Worm (Caenorhabditis elegans) whole organism, young adult: Measurements from ENCODE around the gene lin-31.
A peak's percentile ranks its signal among the peaks of the same experiment; 100 is the strongest.

Source experiments
- B0035.1 ChIP-seq: sonication (generic microtip); optimal IDR thresholded peaks from 2 replicates; lab custom pipeline; 2016; ENCODE audit warnings: missing genetic modification characterization, mild to moderate bottlenecking, missing compliant biosample characterization, missing genotype, missing genetic modification reagents
- C17E4.6 ChIP-seq: fragments of 200-800 bp; sonication (Bioruptor generic); IDR thresholded peaks from 2 replicates; pipeline ENCODE4 v1.3.6; 2022; ENCODE audit warnings: missing genetic modification reagents, missing genetic modification characterization, missing compliant biosample characterization
- F22D6.2 ChIP-seq: sonication (generic microtip); optimal IDR thresholded peaks from 2 replicates; lab custom pipeline; 2016; ENCODE audit warnings: mild to moderate bottlenecking, missing genetic modification characterization, missing compliant biosample characterization
- F23B12.7 ChIP-seq: sonication (generic microtip); optimal IDR thresholded peaks from 2 replicates; lab custom pipeline; 2017; ENCODE audit warnings: missing genetic modification characterization, mild to moderate bottlenecking, missing compliant biosample characterization, antibody characterized with exemption, moderate library complexity; ENCODE audit not compliant: insufficient read depth
- F33H1.4 ChIP-seq: fragments of 200-800 bp; sonication (Bioruptor generic); IDR thresholded peaks from 2 replicates; pipeline ENCODE4 v1.3.6; 2022; ENCODE audit warnings: missing genetic modification reagents, missing genetic modification characterization, missing compliant biosample characterization
- F37B4.10 ChIP-seq: fragments of 200-800 bp; sonication (Bioruptor generic); IDR thresholded peaks from 2 replicates; pipeline ENCODE4 v1.3.6; 2022; ENCODE audit warnings: missing genetic modification characterization, missing compliant biosample characterization
- F39B2.1 ChIP-seq: fragments of 200-800 bp; sonication (Bioruptor generic); IDR thresholded peaks from 2 replicates; pipeline ENCODE4 v1.3.6; 2022; ENCODE audit warnings: missing genetic modification reagents, missing genetic modification characterization, missing compliant biosample characterization
- K11D2.4 ChIP-seq: fragments of 200-800 bp; sonication (Bioruptor generic); IDR thresholded peaks from 2 replicates; pipeline ENCODE4 v1.3.6; 2022; ENCODE audit warnings: missing genetic modification reagents, missing genetic modification characterization, missing compliant biosample characterization
- Y53G8AR.9 ChIP-seq: fragments of 200-800 bp; sonication (Bioruptor generic); conservative IDR thresholded peaks from 2 replicates; pipeline ENCODE4 v1.3.6; 2022; ENCODE audit warnings: missing genetic modification reagents, missing genetic modification characterization, missing compliant biosample characterization
- ZK185.1 ChIP-seq: sonication (generic microtip); optimal IDR thresholded peaks from 2 replicates; lab custom pipeline; 2016; ENCODE audit warnings: mild to moderate bottlenecking, missing genetic modification characterization, missing compliant biosample characterization; ENCODE audit not compliant: poor library complexity, severe bottlenecking
- ama-1 ChIP-seq, 3 experiments: fragments of 150-350 bp in 1 of 3; sonication (generic microtip) in 2 of 3; optimal IDR thresholded peaks; 2 replicates each; lab custom pipeline; 2014 to 2018; ENCODE audit warnings: missing biosample characterization in 2 of 3, missing genetic modification characterization in 2 of 3, missing genetic modification reagents in 2 of 3
- attf-6 ChIP-seq: fragments of 200-800 bp; sonication (Bioruptor generic); IDR thresholded peaks from 2 replicates; pipeline ENCODE4 v1.3.6; 2022; ENCODE audit warnings: missing genetic modification reagents, missing genetic modification characterization, missing compliant biosample characterization
- bed-2 ChIP-seq: fragments of 200-800 bp; sonication (Bioruptor generic); IDR thresholded peaks from 2 replicates; pipeline ENCODE4 v1.3.6; 2022; ENCODE audit warnings: missing genetic modification reagents, missing genetic modification characterization, missing compliant biosample characterization
- cebp-1 ChIP-seq, 2 experiments: fragments of 200-800 bp in 1 of 2; sonication (Bioruptor generic) in 1 of 2; sonication (generic microtip) in 1 of 2; IDR thresholded peaks in 1 of 2; optimal IDR thresholded peaks in 1 of 2; 2 replicates each; pipeline versions ENCODE4 v1.3.6 to Lab custom; 2017 to 2022; ENCODE audit warnings: missing compliant biosample characterization in 2 of 2, missing genetic modification characterization in 2 of 2, mild to moderate bottlenecking in 1 of 2, missing genetic modification reagents in 1 of 2, moderate library complexity in 1 of 2
- ceh-40 ChIP-seq: fragments of 200-800 bp; sonication (Bioruptor generic); IDR thresholded peaks from 2 replicates; pipeline ENCODE4 v1.3.6; 2022; ENCODE audit warnings: missing genetic modification characterization, missing compliant biosample characterization
- die-1 ChIP-seq: sonication (generic microtip); optimal IDR thresholded peaks from 2 replicates; lab custom pipeline; 2016; ENCODE audit warnings: missing genotype, mild to moderate bottlenecking, missing genetic modification characterization, missing compliant biosample characterization
- dpl-1 ChIP-seq: fragments of 150-350 bp; optimal IDR thresholded peaks from 2 replicates; lab custom pipeline; 2014; ENCODE audit warnings: missing biosample characterization, missing genetic modification reagents, missing genetic modification characterization
- egl-18 ChIP-seq: fragments of 200-800 bp; sonication (Bioruptor generic); IDR thresholded peaks from 2 replicates; pipeline ENCODE4 v1.3.6; 2022; ENCODE audit warnings: missing genetic modification reagents, missing genetic modification characterization, missing compliant biosample characterization
- ekl-4 ChIP-seq: fragments of 200-800 bp; sonication (Bioruptor generic); IDR thresholded peaks from 2 replicates; pipeline ENCODE4 v1.3.6; 2022; ENCODE audit warnings: missing genetic modification reagents, missing genetic modification characterization, missing compliant biosample characterization
- ets-4 ChIP-seq: fragments of 200-800 bp; sonication (Bioruptor generic); optimal IDR thresholded peaks from 2 replicates; lab custom pipeline; 2018; ENCODE audit warnings: mild to moderate bottlenecking, missing genetic modification characterization, missing compliant biosample characterization
- him-1 ChIP-seq: sonication (generic microtip); optimal IDR thresholded peaks from 2 replicates; lab custom pipeline; 2016; ENCODE audit warnings: missing genotype, missing genetic modification reagents, missing genetic modification characterization, missing compliant biosample characterization
- hrde-1 ChIP-seq: sonication (generic microtip); optimal IDR thresholded peaks from 2 replicates; lab custom pipeline; 2016; ENCODE audit warnings: missing genetic modification characterization, mild to moderate bottlenecking, missing compliant biosample characterization, moderate library complexity, missing genotype, missing genetic modification reagents, borderline replicate concordance
- hsf-1 ChIP-seq: fragments of 200-800 bp; sonication (Bioruptor generic); IDR thresholded peaks from 2 replicates; pipeline ENCODE4 v1.3.6; 2022; ENCODE audit warnings: missing genetic modification reagents, missing genetic modification characterization, missing compliant biosample characterization
- let-526 ChIP-seq: fragments of 200-800 bp; sonication (Bioruptor generic); IDR thresholded peaks from 2 replicates; pipeline ENCODE4 v1.3.6; 2022; ENCODE audit warnings: missing genetic modification reagents, missing genetic modification characterization, missing compliant biosample characterization
- lin-35 ChIP-seq, 3 experiments: fragments of 150-350 bp in 2 of 3; sonication (generic microtip) in 1 of 3; optimal IDR thresholded peaks; 2 replicates each; lab custom pipeline; 2014 to 2018; ENCODE audit warnings: missing biosample characterization in 3 of 3, missing genetic modification characterization in 3 of 3, missing genetic modification reagents in 3 of 3
- lin-54 ChIP-seq: fragments of 200-800 bp; sonication (Bioruptor generic); optimal IDR thresholded peaks from 2 replicates; lab custom pipeline; 2018; ENCODE audit warnings: mild to moderate bottlenecking, missing genetic modification characterization, missing compliant biosample characterization
- lir-1 ChIP-seq: fragments of 200-800 bp; sonication (Bioruptor generic); conservative IDR thresholded peaks from 2 replicates; pipeline ENCODE4 v1.3.6; 2022; ENCODE audit warnings: missing genetic modification reagents, missing genetic modification characterization, missing compliant biosample characterization
- lsl-1 ChIP-seq: fragments of 200-800 bp; sonication (Bioruptor generic); optimal IDR thresholded peaks from 2 replicates; lab custom pipeline; 2018; ENCODE audit warnings: mild to moderate bottlenecking, missing genetic modification characterization, moderate library complexity, missing compliant biosample characterization
- lsy-27 ChIP-seq: sonication (generic microtip); optimal IDR thresholded peaks from 2 replicates; lab custom pipeline; 2017; ENCODE audit warnings: missing genetic modification characterization, mild to moderate bottlenecking, missing compliant biosample characterization, antibody characterized with exemption, missing genotype, borderline replicate concordance; ENCODE audit not compliant: insufficient read depth
- madf-10 ChIP-seq: sonication (generic microtip); optimal IDR thresholded peaks from 2 replicates; lab custom pipeline; 2016; ENCODE audit warnings: mild to moderate bottlenecking, missing genetic modification characterization, missing compliant biosample characterization
- madf-6 ChIP-seq: fragments of 200-800 bp; sonication (Bioruptor generic); IDR thresholded peaks from 2 replicates; pipeline ENCODE4 v1.3.6; 2022; ENCODE audit warnings: missing genetic modification reagents, missing genetic modification characterization, missing compliant biosample characterization
- madf-8 ChIP-seq: fragments of 200-800 bp; sonication (Bioruptor generic); conservative IDR thresholded peaks from 2 replicates; pipeline ENCODE4 v1.3.6; 2022; ENCODE audit warnings: missing genetic modification reagents, missing genetic modification characterization, missing compliant biosample characterization
- mel-28 ChIP-seq: sonication (generic microtip); optimal IDR thresholded peaks from 2 replicates; lab custom pipeline; 2016; ENCODE audit warnings: borderline replicate concordance, mild to moderate bottlenecking, missing genetic modification characterization, missing compliant biosample characterization
- mes-4 ChIP-seq: sonication (generic microtip); optimal IDR thresholded peaks from 2 replicates; lab custom pipeline; 2016; ENCODE audit warnings: missing genotype, missing genetic modification characterization, missing compliant biosample characterization
- nfya-1 ChIP-seq: sonication (generic microtip); optimal IDR thresholded peaks from 2 replicates; lab custom pipeline; 2017; ENCODE audit warnings: antibody characterized with exemption, missing compliant biosample characterization, missing genetic modification characterization, borderline replicate concordance; ENCODE audit not compliant: insufficient read depth
- nhr-120 ChIP-seq: fragments of 200-800 bp; sonication (Bioruptor generic); IDR thresholded peaks from 2 replicates; pipeline ENCODE4 v1.3.6; 2022; ENCODE audit warnings: missing genetic modification characterization, missing compliant biosample characterization
- nhr-179 ChIP-seq: sonication (generic microtip); optimal IDR thresholded peaks from 2 replicates; lab custom pipeline; 2016; ENCODE audit warnings: mild to moderate bottlenecking, missing genetic modification characterization, missing compliant biosample characterization
- nhr-90 ChIP-seq: sonication (generic microtip); optimal IDR thresholded peaks from 2 replicates; lab custom pipeline; 2016; ENCODE audit warnings: missing genotype, mild to moderate bottlenecking, missing genetic modification characterization, missing compliant biosample characterization
- snpc-1.1 ChIP-seq: sonication (generic microtip); optimal IDR thresholded peaks from 2 replicates; lab custom pipeline; 2017; ENCODE audit warnings: missing genetic modification characterization, mild to moderate bottlenecking, missing compliant biosample characterization, antibody characterized with exemption, moderate library complexity, missing genotype, missing genetic modification reagents; ENCODE audit not compliant: insufficient read depth
- snpc-3.4 ChIP-seq: sonication (generic microtip); optimal IDR thresholded peaks from 2 replicates; lab custom pipeline; 2017; ENCODE audit warnings: missing genetic modification characterization, mild to moderate bottlenecking, missing compliant biosample characterization, antibody characterized with exemption, moderate library complexity, missing genotype, missing genetic modification reagents
- tlf-1 ChIP-seq: fragments of 200-800 bp; sonication (Bioruptor generic); optimal IDR thresholded peaks from 2 replicates; lab custom pipeline; 2018; ENCODE audit warnings: mild to moderate bottlenecking, missing genetic modification characterization, missing compliant biosample characterization
- unc-130 ChIP-seq: sonication (generic microtip); optimal IDR thresholded peaks from 2 replicates; lab custom pipeline; 2016; ENCODE audit warnings: missing genetic modification reagents, missing genetic modification characterization, missing compliant biosample characterization
- unc-62 ChIP-seq: fragments of 150-350 bp; optimal IDR thresholded peaks from 2 replicates; lab custom pipeline; 2014; ENCODE audit warnings: missing biosample characterization, missing genetic modification reagents, missing genetic modification characterization
- xnd-1 ChIP-seq: sonication (generic microtip); optimal IDR thresholded peaks from 2 replicates; lab custom pipeline; 2016; ENCODE audit warnings: missing genotype, missing genetic modification reagents, missing genetic modification characterization, missing compliant biosample characterization
- ztf-22 ChIP-seq: fragments of 200-800 bp; sonication (Bioruptor generic); optimal IDR thresholded peaks from 2 replicates; lab custom pipeline; 2018; ENCODE audit warnings: mild to moderate bottlenecking, missing genetic modification characterization, moderate library complexity, missing compliant biosample characterization
- ztf-26 ChIP-seq: sonication (generic microtip); optimal IDR thresholded peaks from 2 replicates; lab custom pipeline; 2017; ENCODE audit warnings: missing genetic modification characterization, missing compliant biosample characterization
- ztf-6 ChIP-seq: fragments of 200-800 bp; sonication (Bioruptor generic); IDR thresholded peaks from 2 replicates; pipeline ENCODE4 v1.3.6; 2022; ENCODE audit warnings: missing genetic modification reagents, missing genetic modification characterization, missing compliant biosample characterization

The lin-31 gene

DNA sequence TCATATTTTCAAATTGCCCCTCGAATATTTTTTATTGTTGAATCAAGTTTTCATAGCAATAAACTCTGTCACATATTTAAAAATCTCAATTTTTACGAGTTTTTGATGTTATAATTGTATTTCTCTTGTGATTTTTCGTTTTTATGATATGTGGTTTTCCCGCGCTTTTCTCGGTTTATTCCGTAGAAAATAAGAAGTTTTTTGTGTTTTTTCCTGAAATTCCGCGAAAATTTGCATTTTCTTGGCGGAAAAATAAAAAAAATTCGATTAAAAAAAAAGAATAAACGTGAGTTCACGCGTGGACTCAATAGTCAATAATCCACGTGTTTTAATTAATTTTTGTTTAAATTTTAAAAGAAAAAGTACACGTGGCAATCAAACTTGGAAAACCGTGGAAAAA is 46.4 kb upstream of the lin-31 start (continued):
- TF ChIP-seq madf-10 (no peak), ztf-26 (tag; lab: Kevin White, UChicago) (no peak), die-1 (tag; lab: Kevin White, UChicago) (no peak), madf-8 (peak; percentile 82), Y53G8AR.9 (GFP tag; lab: Robert Waterston, UW) (no peak), xnd-1 (tag; lab: Kevin White, UChicago) (peak; percentile 62), snpc-3.4 (tag; lab: Kevin White, UChicago) (peak; percentile 31), hrde-1 (peak; percentile 33), egl-18 (GFP tag; lab: Robert Waterston, UW) (no peak), F23B12.7 (no peak), nhr-179 (tag; lab: Kevin White, UChicago) (no peak), mel-28 (tag; lab: Kevin White, UChicago) (no peak), mes-4 (tag; lab: Kevin White, UChicago) (no peak), nhr-90 (no peak), snpc-1.1 (tag; lab: Kevin White, UChicago) (no peak), ztf-6 (no peak), bed-2 (GFP tag; lab: Robert Waterston, UW) (no peak), tlf-1 (GFP tag; lab: Kevin White, UChicago) (no peak), ztf-22 (GFP tag; lab: Kevin White, UChicago) (no peak), C17E4.6 (no peak), lsl-1 (GFP tag; lab: Kevin White, UChicago) (peak; percentile 46), attf-6 (GFP tag; lab: Robert Waterston, UW) (no peak), unc-130 (no peak), lin-54 (GFP tag; lab: Kevin White, UChicago) (no peak), dpl-1 (GFP tag; lab: Kevin White, UChicago) (peak; percentile 33), lin-35 (GFP tag; optimal IDR thresholded peaks at IDR 0.05; lab: Kevin White, UChicago) (no peak), B0035.1 (tag; lab: Kevin White, UChicago) (no peak), F33H1.4 (peak; percentile 62), K11D2.4 (GFP tag; lab: Robert Waterston, UW) (no peak), lir-1 (GFP tag; lab: Robert Waterston, UW) (no peak), lsy-27 (no peak), madf-6 (GFP tag; lab: Robert Waterston, UW) (peak; percentile 77), ets-4 (no peak), hsf-1 (GFP tag; lab: Robert Waterston, UW) (peak; percentile 69; the same call in 1 of the 2 replicates), him-1 (tag; lab: Kevin White, UChicago) (peak; percentile 26), ekl-4 (GFP tag; lab: Robert Waterston, UW) (no peak), let-526 (GFP tag; lab: Robert Waterston, UW) (no peak), unc-62 (no peak), F22D6.2 (tag; lab: Kevin White, UChicago) (no peak), F39B2.1 (no peak), ZK185.1 (tag; lab: Kevin White, UChicago) (no peak), ceh-40 (GFP tag; lab: Robert Waterston, UW) (no peak), nhr-120 (GFP tag; lab: Robert Waterston, UW) (no peak), cebp-1 (GFP tag; IDR thresholded peaks at IDR 0.05; lab: Robert Waterston, UW) (no peak), cebp-1 (tag; optimal IDR thresholded peaks at IDR 0.05; lab: Kevin White, UChicago) (no peak), F37B4.10 (GFP tag; lab: Robert Waterston, UW) (no peak), nfya-1 (tag; lab: Kevin White, UChicago) (no peak), ama-1 (optimal IDR thresholded peaks at IDR 0.05; lab: Kevin White, UChicago) (no peak), ama-1 (GFP tag; optimal IDR thresholded peaks at IDR 0.05; lab: Kevin White, UChicago) (no peak)
